Fruit fly (Drosophila melanogaster) whole organism, embryonic: ENCODE results near the gene Or65a.
A peak's percentile ranks its signal among the peaks of the same experiment; 100 is the strongest.

Experiments
- ATbp ChIP-seq: fragments of 200-800 bp; sonication (Bioruptor generic); optimal IDR thresholded peaks from 2 replicates; lab custom pipeline; 2017; ENCODE audit warnings: missing biosample characterization, mild to moderate bottlenecking, missing genetic modification characterization, missing genetic modification reagents
- Blimp-1 ChIP-seq: fragments of 200-800 bp; sonication (Bioruptor generic); optimal IDR thresholded peaks from 3 replicates; lab custom pipeline; 2018; ENCODE audit warnings: missing biosample characterization, missing genetic modification characterization, mild to moderate bottlenecking, moderate library complexity, missing genetic modification reagents
- CG10543 ChIP-seq: fragments of 200-800 bp; sonication (Bioruptor generic); optimal IDR thresholded peaks from 3 replicates; lab custom pipeline; 2017; ENCODE audit warnings: missing biosample characterization, mild to moderate bottlenecking, missing genetic modification characterization, moderate library complexity
- CG11093 ChIP-seq: fragments of 200-800 bp; sonication (Bioruptor generic); IDR thresholded peaks from 3 replicates; pipeline ENCODE4 v1.3.6; 2022; ENCODE audit warnings: missing biosample characterization, missing genetic modification characterization
- CG12769 ChIP-seq: fragments of 200-800 bp; sonication (Bioruptor generic); optimal IDR thresholded peaks from 2 replicates; lab custom pipeline; 2019; ENCODE audit warnings: missing biosample characterization, mild to moderate bottlenecking, missing genetic modification characterization, moderate library complexity
- CG13894 ChIP-seq: fragments of 200-800 bp; sonication (Bioruptor generic); optimal IDR thresholded peaks from 3 replicates; lab custom pipeline; 2018; ENCODE audit warnings: missing biosample characterization, mild to moderate bottlenecking, missing genetic modification characterization, moderate library complexity
- CG15514 ChIP-seq: fragments of 200-800 bp; sonication (Bioruptor generic); optimal IDR thresholded peaks from 3 replicates; lab custom pipeline; 2017; ENCODE audit warnings: missing biosample characterization, missing genetic modification characterization, mild to moderate bottlenecking, moderate library complexity, missing genetic modification reagents
- CG1603 ChIP-seq: fragments of 200-800 bp; sonication (Bioruptor generic); optimal IDR thresholded peaks from 2 replicates; lab custom pipeline; 2019; ENCODE audit warnings: missing biosample characterization, mild to moderate bottlenecking, missing genetic modification characterization, moderate library complexity
- CG18262 ChIP-seq: fragments of 200-800 bp; optimal IDR thresholded peaks from 3 replicates; lab custom pipeline; 2019; ENCODE audit warnings: missing biosample characterization, mild to moderate bottlenecking, missing genetic modification characterization, moderate library complexity
- CG18599 ChIP-seq: fragments of 200-800 bp; sonication (Bioruptor generic); optimal IDR thresholded peaks from 3 replicates; lab custom pipeline; 2017; ENCODE audit warnings: missing biosample characterization, missing genetic modification characterization, mild to moderate bottlenecking, moderate library complexity, missing genetic modification reagents
- CG2199 ChIP-seq: fragments of 200-800 bp; sonication (Bioruptor generic); IDR thresholded peaks from 3 replicates; pipeline ENCODE4 v1.3.6; 2022; ENCODE audit warnings: missing biosample characterization, missing genetic modification characterization
- CG2678 ChIP-seq: fragments of 200-800 bp; sonication (Bioruptor generic); optimal IDR thresholded peaks from 3 replicates; lab custom pipeline; 2019; ENCODE audit warnings: missing biosample characterization, mild to moderate bottlenecking, missing genetic modification characterization, moderate library complexity
- CG2712 ChIP-seq: fragments of 200-800 bp; optimal IDR thresholded peaks from 3 replicates; lab custom pipeline; 2019; ENCODE audit warnings: missing biosample characterization, mild to moderate bottlenecking, missing genetic modification characterization, moderate library complexity
- CG2889 ChIP-seq: fragments of 200-800 bp; sonication (Bioruptor generic); IDR thresholded peaks from 3 replicates; pipeline ENCODE4 v1.3.6; 2022; ENCODE audit warnings: missing biosample characterization, missing genetic modification characterization
- CG34422 ChIP-seq: fragments of 200-800 bp; sonication (Bioruptor generic); IDR thresholded peaks from 3 replicates; pipeline ENCODE4 v1.3.6; 2022; ENCODE audit warnings: missing biosample characterization, missing genetic modification characterization
- CG4404 ChIP-seq: fragments of 200-800 bp; sonication (Bioruptor generic); IDR thresholded peaks from 2 replicates; pipeline ENCODE4 v1.3.6; 2022; ENCODE audit warnings: missing biosample characterization, missing genetic modification characterization
- CG7745 ChIP-seq: fragments of 200-800 bp; sonication (Bioruptor generic); optimal IDR thresholded peaks from 2 replicates; lab custom pipeline; 2018; ENCODE audit warnings: missing biosample characterization, mild to moderate bottlenecking, missing genetic modification characterization, moderate library complexity
- CG8281 ChIP-seq: fragments of 200-800 bp; sonication (Bioruptor generic); optimal IDR thresholded peaks from 2 replicates; lab custom pipeline; 2018; ENCODE audit warnings: missing biosample characterization, mild to moderate bottlenecking, missing genetic modification characterization, moderate library complexity
- CG8290 ChIP-seq, 3 experiments: fragments of 200-800 bp; sonication (Bioruptor generic); optimal IDR thresholded peaks; 2 replicates each; lab custom pipeline; 2016 to 2019; ENCODE audit warnings: missing biosample characterization in 3 of 3, missing genetic modification characterization in 3 of 3, mild to moderate bottlenecking in 2 of 3, moderate library complexity in 1 of 3
- CG9215 ChIP-seq: fragments of 200-800 bp; sonication (Bioruptor generic); IDR thresholded peaks from 2 replicates; pipeline ENCODE4 v1.3.6; 2022; ENCODE audit warnings: missing biosample characterization, missing genetic modification characterization
- CG9727 ChIP-seq: fragments of 200-800 bp; sonication (Bioruptor generic); optimal IDR thresholded peaks from 3 replicates; lab custom pipeline; 2017; ENCODE audit warnings: missing biosample characterization, mild to moderate bottlenecking, missing genetic modification characterization
- HLH54F ChIP-seq: fragments of 200-800 bp; sonication (Bioruptor generic); optimal IDR thresholded peaks from 3 replicates; lab custom pipeline; 2016; ENCODE audit warnings: missing biosample characterization, missing genetic modification characterization
- Med ChIP-seq: fragments of 200-800 bp; sonication (Bioruptor generic); peaks from one replicate; lab custom pipeline; 2016; ENCODE audit warnings: missing biosample characterization, missing genetic modification characterization, mild to moderate bottlenecking, inconsistent platforms, moderate library complexity
- Nf-YB ChIP-seq: fragments of 200-800 bp; sonication (Bioruptor generic); optimal IDR thresholded peaks from 3 replicates; lab custom pipeline; 2019; ENCODE audit warnings: missing biosample characterization, mild to moderate bottlenecking, missing genetic modification characterization, moderate library complexity
- PHDP ChIP-seq: fragments of 200-800 bp; sonication (Bioruptor generic); optimal IDR thresholded peaks from 3 replicates; lab custom pipeline; 2018; ENCODE audit warnings: missing biosample characterization, mild to moderate bottlenecking, missing genetic modification characterization, moderate library complexity
- Ptx1 ChIP-seq: fragments of 200-800 bp; sonication (Bioruptor generic); IDR thresholded peaks from 2 replicates; pipeline ENCODE4 v1.3.6; 2022; ENCODE audit warnings: missing biosample characterization, missing genetic modification characterization
- Rx ChIP-seq: fragments of 200-800 bp; sonication (Bioruptor generic); IDR thresholded peaks from 2 replicates; pipeline ENCODE4 v1.3.6; 2022; ENCODE audit warnings: missing biosample characterization, missing genetic modification characterization
- Sox102F ChIP-seq: fragments of 200-800 bp; sonication (Bioruptor generic); optimal IDR thresholded peaks from 2 replicates; lab custom pipeline; 2018; ENCODE audit warnings: missing biosample characterization, mild to moderate bottlenecking, missing genetic modification characterization, moderate library complexity
- Taf1 ChIP-seq: fragments of 200-800 bp; sonication (Bioruptor generic); IDR thresholded peaks from 2 replicates; pipeline ENCODE4 v1.3.6; 2022; ENCODE audit warnings: missing biosample characterization, missing genetic modification characterization
- dmrt99B ChIP-seq: fragments of 200-800 bp; sonication (Bioruptor generic); optimal IDR thresholded peaks from 2 replicates; lab custom pipeline; 2018; ENCODE audit warnings: missing biosample characterization, mild to moderate bottlenecking, missing genetic modification characterization, moderate library complexity
- dysf ChIP-seq: fragments of 200-800 bp; sonication (Bioruptor generic); IDR thresholded peaks from 3 replicates; pipeline ENCODE4 v1.3.6; 2022; ENCODE audit warnings: missing biosample characterization, missing genetic modification characterization
- eve ChIP-seq, 2 experiments: fragments of >200 bp; optimal IDR thresholded peaks; 2 replicates each; lab custom pipeline; 2017; ENCODE audit warnings: missing biosample characterization in 2 of 2, missing genetic modification characterization in 2 of 2
- gem ChIP-seq: fragments of 200-800 bp; sonication (Bioruptor generic); optimal IDR thresholded peaks from 2 replicates; lab custom pipeline; 2019; ENCODE audit warnings: missing biosample characterization, mild to moderate bottlenecking, missing genetic modification characterization, moderate library complexity
- knrl ChIP-seq: fragments of 200-800 bp; sonication (Bioruptor generic); IDR thresholded peaks from 3 replicates; pipeline ENCODE4 v1.3.6; 2022; ENCODE audit warnings: missing biosample characterization, missing genetic modification characterization; ENCODE audit not compliant: partially characterized antibody
- lmd ChIP-seq: fragments of 200-800 bp; sonication (Bioruptor generic); IDR thresholded peaks from 2 replicates; pipeline ENCODE4 v1.3.6; 2022; ENCODE audit warnings: missing biosample characterization, missing genetic modification characterization
- lov ChIP-seq, 2 experiments: fragments of 200-800 bp in 1 of 2; fragments of >200 bp in 1 of 2; sonication (Bioruptor generic) in 1 of 2; IDR thresholded peaks in 1 of 2; optimal IDR thresholded peaks in 1 of 2; 2 replicates in 1 of 2; 3 replicates in 1 of 2; pipeline versions ENCODE4 v1.3.6 to Lab custom; 2017 to 2022; ENCODE audit warnings: missing biosample characterization in 1 of 2, missing genetic modification characterization in 1 of 2
- sens ChIP-seq: fragments of 200-800 bp; sonication (Bioruptor generic); peaks from one replicate; lab custom pipeline; 2016; ENCODE audit warnings: missing biosample characterization, missing genetic modification characterization
- slp2 ChIP-seq: fragments of 200-800 bp; sonication (Bioruptor generic); optimal IDR thresholded peaks from 2 replicates; lab custom pipeline; 2016; ENCODE audit warnings: missing biosample characterization, missing genetic modification characterization
- sqz ChIP-seq: fragments of 200-800 bp; sonication (Bioruptor generic); optimal IDR thresholded peaks from 3 replicates; lab custom pipeline; 2018; ENCODE audit warnings: missing biosample characterization, mild to moderate bottlenecking, missing genetic modification characterization
- sr ChIP-seq: fragments of 200-800 bp; sonication (Bioruptor generic); IDR thresholded peaks from 3 replicates; pipeline ENCODE4 v1.3.6; 2022; ENCODE audit warnings: missing biosample characterization, missing genetic modification characterization
- tup ChIP-seq: fragments of 200-800 bp; sonication (Bioruptor generic); optimal IDR thresholded peaks from 2 replicates; lab custom pipeline; 2016; ENCODE audit warnings: missing biosample characterization, mild to moderate bottlenecking, missing genetic modification characterization, moderate library complexity

Or65a gene

dm6 chr3L:6338306-6338705 is 17.9 kb downstream of the Or65a start (continued):
- no peak for TF ChIP-seq CG10543 (GFP tag; lab: Kevin White, UChicago)
- TF ChIP-seq CG2678, result peak; percentile 28
- TF ChIP-seq knrl (GFP tag; lab: Robert Waterston, UW), result no peak
- TF ChIP-seq CG9215 (GFP tag; lab: Robert Waterston, UW), result peak; percentile 11; the same call in 1 of the 2 replicates
- TF ChIP-seq dysf (GFP tag; lab: Robert Waterston, UW), result 0 out of 3 replicates have a peak, but pooled peaks have one; percentile 34
- TF ChIP-seq Taf1 (GFP tag; lab: Robert Waterston, UW), result 0 out of 2 replicates have a peak, but pooled peaks have one; percentile 5
- TF ChIP-seq Ptx1 (GFP tag; lab: Robert Waterston, UW), result 0 out of 2 replicates have a peak, but pooled peaks have one; percentile 22
- TF ChIP-seq CG8281 (tag; lab: Kevin White, UChicago), result no peak
- TF ChIP-seq Blimp-1 (GFP tag; lab: Kevin White, UChicago), result peak; percentile 0
- TF ChIP-seq gem, result peak; percentile 17
- TF ChIP-seq CG18599 (GFP tag; lab: Kevin White, UChicago), result peak; percentile 52
- TF ChIP-seq CG2712 (tag; lab: Kevin White, UChicago), result peak; percentile 27
- no peak for TF ChIP-seq CG11093 (GFP tag; lab: Robert Waterston, UW)
- peak; percentile 21 for TF ChIP-seq dmrt99B (tag; lab: Kevin White, UChicago)
- TF ChIP-seq CG34422 (GFP tag; lab: Robert Waterston, UW), result no peak
- TF ChIP-seq lov (optimal IDR thresholded peaks at IDR 0.05; lab: Kevin White, UChicago), result no peak
- no peak for TF ChIP-seq lov (GFP tag; IDR thresholded peaks at IDR 0.05; lab: Robert Waterston, UW)
- TF ChIP-seq slp2, result no peak
- peak; percentile 12 for TF ChIP-seq CG12769 (tag; lab: Kevin White, UChicago)
- peak; percentile 23 for TF ChIP-seq CG1603
- peak in 1 of 2 experiments; percentile 24 for TF ChIP-seq eve (GFP tag; optimal IDR thresholded peaks at IDR 0.05; lab: Kevin White, UChicago)
- TF ChIP-seq Med (GFP tag; lab: Kevin White, UChicago), result peak; percentile 64
- no peak for TF ChIP-seq CG8290 (GFP tag; optimal IDR thresholded peaks at IDR 0.05; lab: Kevin White, UChicago)
- TF ChIP-seq CG8290 (tag; optimal IDR thresholded peaks at IDR 0.05; lab: Kevin White, UChicago), result peak in 1 of 2 experiments; percentile 13
- TF ChIP-seq PHDP, result peak; percentile 9
- TF ChIP-seq Rx (GFP tag; lab: Robert Waterston, UW), result 0 out of 2 replicates have a peak, but pooled peaks have one; percentile 8
- no peak for TF ChIP-seq sr
- TF ChIP-seq lmd (GFP tag; lab: Robert Waterston, UW), result peak; percentile 24; the same call in 1 of the 2 replicates
- peak; percentile 5 for TF ChIP-seq Sox102F (GFP tag; lab: Kevin White, UChicago)
- peak; percentile 25 for TF ChIP-seq CG15514 (GFP tag; lab: Kevin White, UChicago)
- TF ChIP-seq CG9727 (GFP tag; lab: Kevin White, UChicago), result peak; percentile 26
- peak; percentile 52 for TF ChIP-seq sens (GFP tag; lab: Kevin White, UChicago)
- TF ChIP-seq CG13894, result no peak
- TF ChIP-seq CG18262 (tag; lab: Kevin White, UChicago), result peak; percentile 4
- no peak for TF ChIP-seq Nf-YB (GFP tag; lab: Kevin White, UChicago)
- TF ChIP-seq ATbp, result peak; percentile 5
- TF ChIP-seq CG7745 (tag; lab: Kevin White, UChicago), result no peak
- TF ChIP-seq CG4404 (GFP tag; lab: Robert Waterston, UW), result no peak

DNA sequence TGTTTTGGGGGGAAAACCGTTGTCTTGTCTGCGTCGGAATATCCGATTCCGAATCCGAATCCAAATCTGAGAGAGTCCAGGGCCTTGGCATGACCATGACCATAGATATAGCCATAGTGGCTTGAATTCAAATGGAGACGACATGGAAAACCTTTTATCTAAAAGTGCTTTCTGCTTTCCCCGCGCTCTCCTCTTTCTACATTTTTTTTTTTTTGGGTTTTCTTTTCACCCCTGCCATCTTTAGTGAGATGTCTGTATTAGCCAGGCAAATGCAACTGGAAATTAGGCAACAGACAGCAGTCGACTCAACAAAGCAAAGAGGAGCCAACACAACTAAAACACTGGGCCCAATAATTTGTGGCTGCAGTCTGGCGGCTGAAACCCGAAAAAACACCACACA is 21.8 kb downstream of the Or65a start:
- TF ChIP-seq sqz (GFP tag; lab: Kevin White, UChicago) (peak; percentile 91), tup (GFP tag; lab: Kevin White, UChicago) (peak; percentile 42), CG2199 (peak; percentile 30; the same call in 1 of the 3 replicates), CG2889 (GFP tag; lab: Robert Waterston, UW) (no peak), HLH54F (GFP tag; lab: Kevin White, UChicago) (no peak)
- TF ChIP-seq, all 482 proteins: peak for 3
